Comparison of ENCODE assay signal across 1 fruit fly cellular context in the genomic region with DNA sequence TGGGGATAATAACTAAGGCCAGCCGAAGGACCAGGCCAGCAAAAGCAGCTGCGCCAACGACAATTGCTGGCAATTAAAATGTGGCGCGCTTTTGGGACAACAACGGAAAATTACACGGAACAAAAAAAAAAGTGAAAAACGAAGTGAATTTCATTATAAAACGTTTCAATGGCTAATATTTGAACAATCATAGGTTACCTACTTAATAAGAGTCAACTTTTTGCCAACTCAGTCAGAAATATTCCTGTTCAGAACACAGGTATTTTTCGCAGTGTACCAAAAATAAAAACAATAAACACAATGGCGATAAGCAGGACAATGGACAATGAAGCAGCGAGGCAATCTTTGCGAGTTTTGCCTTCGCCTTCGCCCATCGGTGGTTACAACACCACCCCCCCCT.
TF ChIP-seq lines count a peak whose summit lies in the region.

No protein-coding gene starts in this region.

TF ChIP-seq in whole organism, embryonic, 481 proteins besides CTCF, POLR2A, EP300 and RAD21 (continued from another document):
- TF ChIP-seq CG11247 (GFP tag; IDR thresholded peaks at IDR 0.05; lab: Robert Waterston, UW), result no peak
- TF ChIP-seq CG15073 (GFP tag; optimal IDR thresholded peaks at IDR 0.05; lab: Kevin White, UChicago), result no peak
- TF ChIP-seq CG10209 (GFP tag; optimal IDR thresholded peaks at IDR 0.05; lab: Kevin White, UChicago), result peak; percentile 33
- no peak for TF ChIP-seq tna (GFP tag; IDR thresholded peaks at IDR 0.05; lab: Robert Waterston, UW; ENCODE audit: partially characterized antibody)
- TF ChIP-seq CG5180 (GFP tag; optimal IDR thresholded peaks at IDR 0.05; lab: Kevin White, UChicago), result no peak
- no peak for TF ChIP-seq vfl (GFP tag; optimal IDR thresholded peaks at IDR 0.05; lab: Kevin White, UChicago)
- no peak for TF ChIP-seq exex (tag; optimal IDR thresholded peaks at IDR 0.05; lab: Kevin White, UChicago)
- TF ChIP-seq Pdp1 (GFP tag; optimal IDR thresholded peaks at IDR 0.05; lab: Kevin White, UChicago), result no peak
- TF ChIP-seq hkb (optimal IDR thresholded peaks at IDR 0.05; lab: Kevin White, UChicago), result no peak
- TF ChIP-seq hkb (GFP tag; IDR thresholded peaks at IDR 0.05; lab: Robert Waterston, UW), result peak; percentile 43; the same call in 1 of the 2 replicates
- TF ChIP-seq Lhr (GFP tag; optimal IDR thresholded peaks at IDR 0.05; lab: Kevin White, UChicago), result no peak
- TF ChIP-seq bsh (GFP tag; optimal IDR thresholded peaks at IDR 0.05; lab: Kevin White, UChicago), result peak in 1 of 2 experiments; percentile 59
- no peak for TF ChIP-seq CG5953 (GFP tag; IDR thresholded peaks at IDR 0.05; lab: Robert Waterston, UW)
- TF ChIP-seq CG10366 (GFP tag; IDR thresholded peaks at IDR 0.05; lab: Robert Waterston, UW), result peak; percentile 40; the same call in 1 of the 2 replicates
- no peak for TF ChIP-seq CG43689 (GFP tag; IDR thresholded peaks at IDR 0.05; lab: Robert Waterston, UW)
- TF ChIP-seq Sry-β (GFP tag; optimal IDR thresholded peaks at IDR 0.05; lab: Kevin White, UChicago), result no peak
- no peak for TF ChIP-seq CG14965 (GFP tag; optimal IDR thresholded peaks at IDR 0.05; lab: Kevin White, UChicago; ENCODE audit: borderline replicate concordance)
- no peak for TF ChIP-seq CG15479 (GFP tag; optimal IDR thresholded peaks at IDR 0.05; lab: Kevin White, UChicago)
- TF ChIP-seq CG8290 (GFP tag; optimal IDR thresholded peaks at IDR 0.05; lab: Kevin White, UChicago), result no peak
- TF ChIP-seq CG8290 (tag; optimal IDR thresholded peaks at IDR 0.05; lab: Kevin White, UChicago), result peak in 1 of 2 experiments; percentile 34
- TF ChIP-seq CG14441 (GFP tag; IDR thresholded peaks at IDR 0.05; lab: Robert Waterston, UW), result peak; percentile 42; the same call in 1 of the 2 replicates
- no peak for TF ChIP-seq CG15514 (GFP tag; optimal IDR thresholded peaks at IDR 0.05; lab: Kevin White, UChicago)
- peak; percentile 16 for TF ChIP-seq Fer1 (GFP tag; optimal IDR thresholded peaks at IDR 0.05; lab: Kevin White, UChicago)
- TF ChIP-seq tx (GFP tag; optimal IDR thresholded peaks at IDR 0.05; lab: Kevin White, UChicago), result no peak
- TF ChIP-seq CG11456 (GFP tag; IDR thresholded peaks at IDR 0.05; lab: Robert Waterston, UW), result 0 out of 3 replicates have a peak, but pooled peaks have one; percentile 11
- TF ChIP-seq nau (GFP tag; optimal IDR thresholded peaks at IDR 0.05; lab: Kevin White, UChicago), result no peak
- no peak for TF ChIP-seq CG14860 (GFP tag; IDR thresholded peaks at IDR 0.05; lab: Robert Waterston, UW; ENCODE audit: partially characterized antibody)
- TF ChIP-seq gce (GFP tag; IDR thresholded peaks at IDR 0.05; lab: Robert Waterston, UW), result no peak
- no peak for TF ChIP-seq trh (GFP tag; optimal IDR thresholded peaks at IDR 0.05; lab: Kevin White, UChicago)
- TF ChIP-seq Hsf (GFP tag; optimal IDR thresholded peaks at IDR 0.05; lab: Kevin White, UChicago), result peak; percentile 3
- TF ChIP-seq NfI (GFP tag; optimal IDR thresholded peaks at IDR 0.05; lab: Kevin White, UChicago), result peak; percentile 28
- TF ChIP-seq chn (GFP tag; optimal IDR thresholded peaks at IDR 0.05; lab: Kevin White, UChicago), result no peak
- TF ChIP-seq CG1233 (GFP tag; optimal IDR thresholded peaks at IDR 0.05; lab: Kevin White, UChicago), result no peak
- no peak for TF ChIP-seq Hand (GFP tag; optimal IDR thresholded peaks at IDR 0.05; lab: Kevin White, UChicago)
- peak; percentile 28 for TF ChIP-seq CG17359 (tag; optimal IDR thresholded peaks at IDR 0.05; lab: Kevin White, UChicago)
- TF ChIP-seq CG11504 (tag; optimal IDR thresholded peaks at IDR 0.05; lab: Kevin White, UChicago), result peak; percentile 53
- peak; percentile 34; the same call in 1 of the 2 replicates for TF ChIP-seq ranshi (GFP tag; IDR thresholded peaks at IDR 0.05; lab: Robert Waterston, UW)
- TF ChIP-seq sens (GFP tag; lab: Kevin White, UChicago), result peak; percentile 71
- no peak for TF ChIP-seq CG7745 (tag; optimal IDR thresholded peaks at IDR 0.05; lab: Kevin White, UChicago)
- no peak for TF ChIP-seq cg (GFP tag; optimal IDR thresholded peaks at IDR 0.05; lab: Kevin White, UChicago)
- no peak for TF ChIP-seq CG16779 (GFP tag; IDR thresholded peaks at IDR 0.05; lab: Robert Waterston, UW)
- no peak for TF ChIP-seq repo (GFP tag; optimal IDR thresholded peaks at IDR 0.05; lab: Kevin White, UChicago)
- no peak for TF ChIP-seq Tbp (GFP tag; optimal IDR thresholded peaks at IDR 0.05; lab: Kevin White, UChicago)
- TF ChIP-seq twi (tag; optimal IDR thresholded peaks at IDR 0.05; lab: Kevin White, UChicago), result no peak
- TF ChIP-seq tup (GFP tag; optimal IDR thresholded peaks at IDR 0.05; lab: Kevin White, UChicago), result no peak
- TF ChIP-seq Dll (GFP tag; IDR thresholded peaks at IDR 0.05; lab: Robert Waterston, UW; ENCODE audit: partially characterized antibody), result no peak
- peak; percentile 58 for TF ChIP-seq CG2678 (tag; optimal IDR thresholded peaks at IDR 0.05; lab: Kevin White, UChicago)
- TF ChIP-seq CG6813 (GFP tag; optimal IDR thresholded peaks at IDR 0.05; lab: Kevin White, UChicago), result peak; percentile 7
- TF ChIP-seq CG11696 (GFP tag; IDR thresholded peaks at IDR 0.05; lab: Robert Waterston, UW), result no peak
- TF ChIP-seq grau (tag; optimal IDR thresholded peaks at IDR 0.05; lab: Kevin White, UChicago), result peak; percentile 25
- no peak for TF ChIP-seq CG7271 (tag; optimal IDR thresholded peaks at IDR 0.05; lab: Kevin White, UChicago)
- TF ChIP-seq nom (GFP tag; optimal IDR thresholded peaks at IDR 0.05; lab: Kevin White, UChicago), result no peak
- no peak for TF ChIP-seq run (tag; optimal IDR thresholded peaks at IDR 0.05; lab: Kevin White, UChicago)
